Fruit fly (Drosophila melanogaster): ENCODE data around the gene CG15539.

CG15539 gene

dm6 chr3R:30489797-30490196, 16.0 kb upstream of the CG15539 start, which contains the start of gene PH4alphaSG2:
Gene PH4alphaSG2 (plus strand): TSS chr3R:30490074.
- TF ChIP-seq noc (tag; optimal IDR thresholded peaks at IDR 0.05): peak; percentile 11

- no peak for TF ChIP-seq noc (tag; optimal IDR thresholded peaks at IDR 0.05)
Measured at dm6 chr3R:30496103-30496858, 9.5 kb upstream of the CG15539 start, which contains the start of gene PH4alphaMP. Gene PH4alphaMP (minus strand): TSS chr3R:30496153.

dm6 chr3R:30500226-30500625, 5.6 kb upstream of the CG15539 start, which contains the start of gene PH4alphaNE1:
Gene PH4alphaNE1 (minus strand): TSS chr3R:30500326.
- TF ChIP-seq noc (tag; optimal IDR thresholded peaks at IDR 0.05): no peak

DNA sequence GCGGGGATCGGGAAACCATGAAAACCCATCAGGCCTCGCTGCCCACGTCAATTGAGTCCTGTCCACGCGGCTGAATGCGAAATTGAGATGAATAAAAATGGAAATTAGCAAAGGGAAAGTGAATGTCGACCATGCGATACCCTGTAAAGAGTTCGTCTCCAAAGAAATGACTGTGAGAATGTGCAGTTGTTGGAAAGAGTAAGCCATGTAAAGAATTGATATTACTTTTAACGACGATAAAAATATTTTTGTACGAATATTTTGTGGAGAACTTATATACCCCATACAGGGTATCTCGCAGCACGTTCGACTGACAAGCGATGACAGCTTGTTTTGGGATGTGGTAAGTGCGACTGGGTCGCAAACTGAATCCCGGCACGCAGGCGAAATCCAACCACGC, 4.6 kb upstream of the CG15539 start:
- peak; percentile 36 for TF ChIP-seq noc (tag; optimal IDR thresholded peaks at IDR 0.05)

DNA sequence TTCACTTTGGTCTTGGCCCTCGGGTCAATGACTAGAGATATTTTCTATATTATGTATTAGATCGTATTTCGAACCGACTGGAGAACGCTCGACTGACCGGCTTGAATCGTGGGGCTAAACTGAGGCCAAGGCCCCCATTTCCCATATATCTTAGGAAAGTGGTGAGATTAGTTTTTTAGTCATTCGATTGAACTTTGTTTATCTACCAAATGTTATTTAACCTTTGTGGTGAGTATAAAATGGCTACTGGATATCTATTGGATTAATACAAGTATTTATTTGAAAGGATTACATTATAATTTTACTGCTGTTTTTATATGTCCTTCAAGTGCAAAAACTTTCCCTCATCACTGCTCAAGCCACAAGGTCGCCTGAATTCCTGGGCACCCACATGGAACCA, 2.4 kb upstream of the CG15539 start, which contains the start of gene CG31371:
Gene CG31371, minus strand, starts transcription at position 101 of the 400 bp plus-strand sequence.
- no peak for TF ChIP-seq noc (tag; optimal IDR thresholded peaks at IDR 0.05)

dm6 chr3R:30507723-30508122, 1.9 kb downstream of the CG15539 start, which contains the start of gene CG34041:
Gene CG34041 (plus strand): TSS chr3R:30508023.
- no peak for TF ChIP-seq noc (tag; optimal IDR thresholded peaks at IDR 0.05)

DNA sequence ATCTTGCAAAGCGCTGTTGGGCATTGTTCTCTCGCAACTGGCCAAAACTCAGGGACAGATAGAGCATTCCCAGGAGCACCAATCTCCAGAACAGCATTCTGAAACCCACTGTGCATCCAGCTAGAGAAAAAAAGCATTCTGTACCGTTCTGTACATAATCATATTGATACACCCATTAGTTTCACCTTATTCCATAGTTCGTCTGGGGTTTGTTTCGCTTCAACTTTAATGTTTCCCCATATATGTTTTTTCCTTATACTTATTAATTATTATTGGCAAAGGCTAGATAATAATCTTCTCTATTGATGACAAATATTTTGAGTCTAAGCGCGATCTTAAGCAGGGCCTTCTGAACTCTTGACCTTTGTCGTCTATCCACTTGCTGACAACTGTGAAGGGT, 6.3 kb downstream of the CG15539 start, which contains the start of gene PH4alphaNE2:
Gene PH4alphaNE2, minus strand, starts transcription at position 101 of the 400 bp plus-strand sequence.
- no peak for TF ChIP-seq noc (tag; optimal IDR thresholded peaks at IDR 0.05)

DNA sequence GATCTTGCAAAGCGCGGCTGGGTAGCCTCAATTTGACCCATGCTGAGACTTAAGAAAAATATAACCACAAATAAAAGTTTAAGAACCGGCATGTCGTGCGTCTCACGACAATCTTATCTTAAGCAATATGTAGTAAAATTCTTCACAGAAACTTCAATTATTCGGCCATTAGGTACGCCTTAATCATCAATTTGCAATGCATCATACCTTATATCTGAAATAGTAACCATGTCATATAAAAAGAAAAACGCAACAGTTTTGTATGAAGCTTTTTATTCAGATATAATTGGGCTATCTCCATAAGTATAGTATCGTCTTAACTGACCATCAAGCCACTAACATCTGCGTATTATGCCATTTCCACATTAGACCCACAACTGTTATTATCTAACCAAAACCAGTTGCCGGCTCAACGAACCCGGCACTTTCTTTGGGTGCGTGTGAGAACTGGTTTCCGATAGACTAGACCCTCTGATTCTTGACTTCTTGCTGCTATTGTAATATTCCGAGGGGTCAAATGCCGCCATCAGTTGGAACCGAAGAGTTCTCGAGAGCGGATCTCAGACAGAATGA, 8.6 kb downstream of the CG15539 start, which contains the start of the genes CG31524 and CG9698:
Gene CG31524, minus strand, starts transcription at position 101 of the 573 bp plus-strand sequence.
Gene CG9698, plus strand, starts transcription at position 523 of the 573 bp plus-strand sequence.
- TF ChIP-seq noc (tag; optimal IDR thresholded peaks at IDR 0.05): no peak

dm6 chr3R:30518274-30518873, 12.6 kb downstream of the CG15539 start:
- no peak for TF ChIP-seq noc (tag; optimal IDR thresholded peaks at IDR 0.05)

- no peak for TF ChIP-seq noc (tag; optimal IDR thresholded peaks at IDR 0.05)
Measured at dm6 chr3R:30525629-30526028, 19.8 kb downstream of the CG15539 start.

- TF ChIP-seq noc (tag; optimal IDR thresholded peaks at IDR 0.05): no peak
Measured at dm6 chr3R:30526799-30527465, 21.1 kb downstream of the CG15539 start, which contains the start of gene jdp. Gene jdp (minus strand): TSS chr3R:30527037.

dm6 chr3R:30528692-30529305, 23.0 kb downstream of the CG15539 start:
- TF ChIP-seq noc (tag; optimal IDR thresholded peaks at IDR 0.05): no peak

DNA sequence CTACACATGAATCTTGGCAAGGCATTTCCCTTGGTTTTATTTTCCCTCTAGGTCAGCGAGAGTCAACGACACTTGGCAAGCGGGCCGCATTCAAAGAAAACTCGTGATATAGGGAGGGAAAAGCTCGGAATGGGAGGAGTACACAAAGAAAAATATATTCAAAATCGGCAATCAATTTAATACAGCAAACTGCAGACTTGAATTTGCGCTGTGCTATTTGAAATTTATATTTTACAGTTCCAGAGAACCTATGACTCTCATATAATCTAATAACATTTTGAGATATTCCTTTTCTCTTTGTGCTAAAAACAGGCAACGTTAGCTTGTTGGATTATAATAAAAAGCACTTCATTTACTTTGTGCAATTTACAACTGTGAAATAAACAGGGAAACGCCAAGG, 23.8 kb downstream of the CG15539 start:
- TF ChIP-seq noc (tag; optimal IDR thresholded peaks at IDR 0.05): no peak

- no peak for TF ChIP-seq noc (tag; optimal IDR thresholded peaks at IDR 0.05)
Measured at dm6 chr3R:30531129-30531708, 25.4 kb downstream of the CG15539 start.

Measured in whole organism, larva.